Fruit fly (Drosophila melanogaster): Measurements from ENCODE around the gene PIG-Q.

- TF ChIP-seq psq (optimal IDR thresholded peaks at IDR 0.05) (no peak), insv (optimal IDR thresholded peaks at IDR 0.05) (no peak), ttk (optimal IDR thresholded peaks at IDR 0.05) (no peak)
Measured at dm6 chrX:16325472-16325871, 33.5 kb upstream of the PIG-Q start, which contains the start of gene CalpC.

All from Kc167 (cell line).